Worm (Caenorhabditis elegans) whole organism, L1 larva: ENCODE measurements around the gene Y69H2.15.

Experiments
- aha-1 ChIP-seq: fragments of 150-350 bp; optimal IDR thresholded peaks from 2 replicates; lab custom pipeline; 2014; ENCODE audit warnings: missing biosample characterization, missing genetic modification characterization
- aly-2 ChIP-seq: fragments of 150-350 bp; optimal IDR thresholded peaks from 2 replicates; lab custom pipeline; 2014; ENCODE audit warnings: missing biosample characterization, missing genetic modification characterization
- dpl-1 ChIP-seq, 3 experiments: fragments of 150-350 bp in 2 of 3; sonication (generic microtip) in 1 of 3; optimal IDR thresholded peaks; 2 replicates each; lab custom pipeline; 2014 to 2017; ENCODE audit warnings: missing biosample characterization in 3 of 3, missing genetic modification characterization in 3 of 3, missing genetic modification reagents in 3 of 3
- lsy-2 ChIP-seq, 2 experiments: fragments of 150-350 bp; optimal IDR thresholded peaks; 2 replicates each; lab custom pipeline; 2014; ENCODE audit warnings: missing biosample characterization in 2 of 2, missing genetic modification characterization in 2 of 2
- nhr-47 ChIP-seq: sonication (generic microtip); optimal IDR thresholded peaks from 2 replicates; lab custom pipeline; 2016; ENCODE audit warnings: mild to moderate bottlenecking, missing genetic modification characterization, moderate library complexity, missing compliant biosample characterization
- zip-4 ChIP-seq: fragments of 200-800 bp; sonication (Bioruptor generic); optimal IDR thresholded peaks from 2 replicates; lab custom pipeline; 2018; ENCODE audit warnings: mild to moderate bottlenecking, missing genetic modification characterization, moderate library complexity, missing compliant biosample characterization
- ztf-11 ChIP-seq, 2 experiments: sonication (generic microtip); optimal IDR thresholded peaks; 2 replicates each; lab custom pipeline; 2016 to 2017; ENCODE audit warnings: missing genetic modification characterization in 2 of 2, missing biosample characterization in 1 of 2, missing compliant biosample characterization in 1 of 2
- ztf-4 ChIP-seq: fragments of 150-350 bp; optimal IDR thresholded peaks from 2 replicates; lab custom pipeline; 2014; ENCODE audit warnings: missing biosample characterization, missing genetic modification characterization

ce11 chrV:18638367-18638873 is 11.8 kb upstream of the Y69H2.15 start, which contains the start of gene col-42:
- no peak for TF ChIP-seq aha-1 (tag; lab: Kevin White, UChicago)
- TF ChIP-seq ztf-4 (tag; lab: Kevin White, UChicago), result no peak
- no peak for TF ChIP-seq dpl-1 (GFP tag; optimal IDR thresholded peaks at IDR 0.05; lab: Kevin White, UChicago)
- TF ChIP-seq nhr-47 (tag; lab: Kevin White, UChicago), result no peak
- no peak for TF ChIP-seq ztf-11 (tag; optimal IDR thresholded peaks at IDR 0.05; lab: Kevin White, UChicago)
- no peak for TF ChIP-seq aly-2 (tag; lab: Kevin White, UChicago)
- no peak for TF ChIP-seq zip-4 (GFP tag; lab: Kevin White, UChicago)
- no peak for TF ChIP-seq lsy-2 (tag; optimal IDR thresholded peaks at IDR 0.05; lab: Kevin White, UChicago)
